Fruit fly (Drosophila melanogaster): ENCODE results near the gene out.
A peak's percentile ranks its signal among the peaks of the same experiment; 100 is the strongest.

DNA sequence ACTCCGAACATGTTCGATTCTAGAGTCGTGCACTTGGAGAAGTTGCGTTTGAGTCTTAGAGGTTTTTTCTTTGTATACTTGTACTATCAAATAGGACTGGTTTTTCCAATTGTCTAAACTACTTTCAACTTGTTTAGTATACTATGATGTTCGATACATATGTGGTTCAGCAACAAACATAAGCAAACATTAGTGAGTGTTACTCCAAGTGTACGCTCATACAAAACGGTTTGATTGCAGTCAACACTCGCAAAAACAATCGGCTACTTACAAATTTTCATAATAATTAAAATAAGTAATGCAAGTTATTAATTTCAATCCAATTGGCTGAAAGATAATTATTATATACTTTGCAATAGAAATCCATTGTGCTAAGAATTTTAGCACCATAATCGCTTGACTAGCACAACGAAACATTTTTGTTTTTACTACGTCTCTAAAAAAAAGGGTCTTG lies 39.5 kb upstream of the out start:
- TF ChIP-seq Sox14 (GFP tag; optimal IDR thresholded peaks at IDR 0.05) (peak; percentile 87), Blimp-1 (GFP tag; optimal IDR thresholded peaks at IDR 0.05) (peak; percentile 17), CG6854 (GFP tag; optimal IDR thresholded peaks at IDR 0.05) (peak; percentile 58), Eip93F (GFP tag; optimal IDR thresholded peaks at IDR 0.05) (no peak)

Data from whole organism, prepupa.